Worm (Caenorhabditis elegans): ENCODE results near the gene cyk-4.

DNA sequence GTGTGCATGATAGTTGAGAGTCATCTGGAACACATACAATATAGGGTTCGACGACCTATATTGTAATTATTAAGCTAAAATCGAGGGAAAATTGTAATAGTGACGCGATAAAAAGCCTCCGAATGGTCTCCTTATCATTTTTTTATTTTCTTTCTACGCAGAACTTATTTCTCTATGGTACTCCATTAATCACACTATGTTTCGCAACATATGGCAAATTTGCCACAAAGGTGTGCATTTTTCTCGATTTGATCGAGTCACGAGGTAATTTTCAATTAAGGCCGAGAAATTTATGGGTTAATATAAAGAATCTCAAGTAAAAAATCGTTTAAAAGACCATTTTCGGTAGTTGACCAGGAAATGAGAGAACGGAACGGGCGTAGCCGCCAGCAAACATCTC is 9.0 kb downstream of the cyk-4 start, which contains the start of gene dbn-1:
- no peak for TF ChIP-seq flt-1 (GFP tag; IDR thresholded peaks at IDR 0.05)
- no peak for TF ChIP-seq klf-2 (GFP tag; conservative IDR thresholded peaks at IDR 0.05)
- no peak for TF ChIP-seq T22C8.4 (GFP tag; IDR thresholded peaks at IDR 0.05)
- no peak for TF ChIP-seq ztf-29 (GFP tag; IDR thresholded peaks at IDR 0.05)

All from whole organism, midembryonic.